Fruit fly (Drosophila melanogaster) S2 (cell line): ENCODE data around the gene CG13887.

Source experiments
- CG8478 ChIP-seq: fragments of >200 bp; optimal IDR thresholded peaks from 2 replicates; lab custom pipeline; 2018
- CTCF ChIP-seq, 2 experiments: fragments of >200 bp; optimal IDR thresholded peaks; 2 replicates each; lab custom pipeline; 2018

CG13887 gene

DNA sequence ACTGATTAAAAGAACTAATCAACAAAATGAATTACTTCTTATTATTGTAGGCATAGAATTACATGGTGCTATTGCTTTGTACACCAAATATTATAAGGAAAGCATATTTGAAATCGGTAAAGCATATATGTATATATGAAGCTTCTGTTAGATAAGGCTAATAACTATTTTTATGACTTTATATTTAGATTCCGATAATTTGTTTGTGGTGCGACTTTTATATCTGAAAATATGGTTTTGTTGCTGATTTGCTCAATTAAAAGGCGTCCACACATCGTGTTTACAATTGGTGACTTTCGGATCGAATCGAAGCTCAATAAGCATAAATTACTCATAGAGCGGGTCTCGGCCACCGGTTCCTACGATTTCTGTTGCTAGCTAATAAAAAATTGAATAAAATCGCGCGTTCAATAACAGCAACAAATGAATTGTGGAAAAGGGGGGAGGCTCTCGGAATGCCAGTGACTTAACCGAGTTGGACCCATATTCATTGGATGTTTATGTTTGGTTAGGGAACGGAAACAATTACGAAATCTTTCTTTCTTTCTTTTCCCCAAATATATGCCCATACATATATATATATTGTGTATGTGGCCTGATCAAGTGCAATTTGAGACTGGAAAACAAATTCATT lies 48.1 kb downstream of the CG13887 start:
- no peak for TF ChIP-seq CG8478 (lab: Kevin White, UChicago)

DNA sequence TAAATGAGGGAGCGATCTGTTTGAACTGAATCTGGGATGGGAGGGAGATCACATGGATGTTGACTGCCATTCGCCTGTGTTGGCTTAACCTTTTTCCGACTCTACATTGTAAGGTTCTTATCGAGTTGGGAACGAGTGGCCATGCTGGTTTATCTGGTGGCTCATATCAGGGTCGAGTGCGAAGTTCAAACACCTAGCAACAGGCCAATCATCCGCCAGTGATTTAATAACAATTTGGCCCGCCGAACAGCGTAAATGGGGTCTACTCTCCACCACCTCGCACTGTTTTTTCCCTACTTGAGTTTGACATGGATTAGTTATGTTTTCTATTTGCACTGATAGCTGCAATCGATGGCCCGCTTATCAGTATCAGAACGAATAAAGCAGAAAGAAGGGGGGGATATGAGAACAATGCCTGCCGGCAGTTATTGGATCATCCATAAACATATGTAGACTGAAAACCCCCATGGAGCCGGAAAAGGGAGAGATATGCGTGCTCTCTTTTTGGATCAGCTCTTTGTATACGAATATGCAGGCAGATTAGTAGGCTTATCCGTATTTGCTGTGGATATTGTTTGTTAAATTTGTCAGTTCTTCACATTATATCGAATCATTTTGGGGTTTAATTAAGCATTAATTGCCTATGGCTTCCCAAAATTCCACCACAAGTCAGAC lies 49.9 kb downstream of the CG13887 start:
- TF ChIP-seq CTCF (optimal IDR thresholded peaks at IDR 0.05; lab: Kevin White, UChicago) (no peak), CG8478 (lab: Kevin White, UChicago) (no peak)

DNA sequence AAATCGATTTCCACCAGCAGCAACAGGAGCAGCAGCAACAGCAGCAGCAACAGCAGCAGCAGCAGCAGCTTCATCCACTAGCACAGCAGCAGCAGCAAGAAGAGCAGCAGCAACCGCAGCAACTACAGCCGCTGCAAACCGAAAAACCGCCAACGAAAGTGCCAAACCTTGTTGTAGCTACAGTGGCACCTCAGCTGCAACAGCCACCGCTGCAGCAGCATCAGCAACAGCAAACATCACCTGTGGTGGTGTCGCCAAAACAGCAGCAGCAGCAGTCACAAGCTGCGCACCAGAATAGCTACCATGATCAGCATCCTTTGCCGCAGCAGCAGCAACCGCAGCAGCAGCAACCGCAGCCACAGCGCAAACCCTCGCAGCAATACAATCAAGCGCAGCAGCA lies 50.7 kb downstream of the CG13887 start:
- TF ChIP-seq CTCF (optimal IDR thresholded peaks at IDR 0.05; lab: Kevin White, UChicago) (no peak), CG8478 (lab: Kevin White, UChicago) (no peak)
